Worm (Caenorhabditis elegans) whole organism, early embryonic: ENCODE results near the gene F09C6.3.

ENCODE experiments used
- ama-1 ChIP-seq: fragments of 150-350 bp; optimal IDR thresholded peaks from 2 replicates; lab custom pipeline; 2014
- ceh-13 ChIP-seq: fragments of 200-800 bp; sonication (Bioruptor generic); optimal IDR thresholded peaks from 2 replicates; lab custom pipeline; 2018; ENCODE audit warnings: mild to moderate bottlenecking, missing genetic modification characterization, missing compliant biosample characterization
- hmg-4 ChIP-seq: fragments of 200-800 bp; sonication (Bioruptor generic); optimal IDR thresholded peaks from 2 replicates; lab custom pipeline; 2018; ENCODE audit warnings: mild to moderate bottlenecking, missing genetic modification characterization, missing compliant biosample characterization
- hnd-1 ChIP-seq: sonication (generic microtip); optimal IDR thresholded peaks from 2 replicates; lab custom pipeline; 2016; ENCODE audit warnings: missing genetic modification characterization, missing compliant biosample characterization
- tbx-11 ChIP-seq: fragments of 200-800 bp; sonication (Bioruptor generic); IDR thresholded peaks from 2 replicates; pipeline ENCODE4 v1.3.6; 2022; ENCODE audit warnings: missing genetic modification characterization, missing compliant biosample characterization

DNA sequence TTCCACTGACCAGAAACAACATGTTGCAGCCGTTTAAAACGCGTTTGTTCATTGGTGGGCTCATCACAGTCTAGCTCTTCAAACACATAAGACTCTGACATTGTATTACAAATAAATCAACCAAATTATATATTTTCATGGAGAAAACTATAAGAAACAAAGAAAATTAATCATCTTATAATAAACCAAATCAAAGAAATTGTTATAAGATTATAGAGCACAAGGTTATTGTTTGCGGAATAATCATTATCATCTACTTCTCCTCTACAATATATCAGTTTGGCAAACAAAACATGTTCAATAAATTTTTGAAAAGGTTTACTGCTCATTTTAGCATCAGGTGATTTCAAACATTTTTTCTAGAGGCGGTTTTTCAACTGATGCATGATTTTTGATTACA, 18.2 kb downstream of the F09C6.3 start, which contains the start of the genes clec-32 and clec-24:
- no peak for TF ChIP-seq tbx-11 (GFP tag; lab: Robert Waterston, UW)
- no peak for TF ChIP-seq ama-1
- TF ChIP-seq ceh-13: no peak
- TF ChIP-seq hmg-4: no peak
- no peak for TF ChIP-seq hnd-1 (tag; lab: Kevin White, UChicago)
